Worm (Caenorhabditis elegans) whole organism, L4 larva: Measurements from ENCODE around the gene Y43F4A.1.
A peak's percentile ranks its signal among the peaks of the same experiment; 100 is the strongest.

Experiments used
- D1046.2 ChIP-seq: fragments of 200-800 bp; sonication (Bioruptor generic); IDR thresholded peaks from 2 replicates; pipeline ENCODE4 v1.3.6; 2022; ENCODE audit warnings: missing genetic modification characterization, missing compliant biosample characterization
- F26F4.8 ChIP-seq: fragments of 200-800 bp; sonication (Bioruptor generic); conservative IDR thresholded peaks from 2 replicates; pipeline ENCODE4 v1.3.6; 2022; ENCODE audit warnings: missing genetic modification characterization, missing compliant biosample characterization
- T26A8.4 ChIP-seq: fragments of 200-800 bp; sonication (Bioruptor generic); IDR thresholded peaks from 2 replicates; pipeline ENCODE4 v1.3.6; 2022; ENCODE audit warnings: missing genetic modification characterization, missing compliant biosample characterization
- Y5F2A.4 ChIP-seq: fragments of 200-800 bp; sonication (Bioruptor generic); optimal IDR thresholded peaks from 2 replicates; lab custom pipeline; 2018; ENCODE audit warnings: mild to moderate bottlenecking, missing genetic modification characterization, missing compliant biosample characterization
- ZK337.2 ChIP-seq: fragments of 200-800 bp; sonication (Bioruptor generic); IDR thresholded peaks from 2 replicates; pipeline ENCODE4 v1.3.6; 2022; ENCODE audit warnings: missing genetic modification reagents, missing genetic modification characterization, missing compliant biosample characterization
- arid-1 ChIP-seq: fragments of 200-800 bp; sonication (Bioruptor generic); conservative IDR thresholded peaks from 2 replicates; pipeline ENCODE4 v1.3.6; 2022; ENCODE audit warnings: missing genetic modification reagents, missing genetic modification characterization, missing compliant biosample characterization
- attf-4 ChIP-seq: sonication (generic microtip); optimal IDR thresholded peaks from 3 replicates; lab custom pipeline; 2017; ENCODE audit warnings: missing biosample characterization, missing genetic modification characterization
- ceh-20 ChIP-seq: fragments of 200-800 bp; sonication (Bioruptor generic); IDR thresholded peaks from 2 replicates; pipeline ENCODE4 v1.3.6; 2022; ENCODE audit warnings: missing genetic modification reagents, missing genetic modification characterization, missing compliant biosample characterization
- ceh-44 ChIP-seq: fragments of 200-800 bp; sonication (Bioruptor generic); IDR thresholded peaks from 2 replicates; pipeline ENCODE4 v1.3.6; 2022; ENCODE audit warnings: missing genetic modification reagents, missing genetic modification characterization, missing compliant biosample characterization
- ceh-62 ChIP-seq: sonication (generic microtip); optimal IDR thresholded peaks from 2 replicates; lab custom pipeline; 2017; ENCODE audit warnings: missing biosample characterization, missing genetic modification characterization
- ctbp-1 ChIP-seq: fragments of 200-800 bp; sonication (Bioruptor generic); IDR thresholded peaks from 2 replicates; pipeline ENCODE4 v1.3.6; 2022; ENCODE audit warnings: missing genetic modification reagents, missing genetic modification characterization, missing compliant biosample characterization
- dmd-8 ChIP-seq: fragments of 200-800 bp; sonication (Bioruptor generic); IDR thresholded peaks from 2 replicates; pipeline ENCODE4 v1.3.6; 2022; ENCODE audit warnings: missing genetic modification characterization, missing compliant biosample characterization
- dmd-9 ChIP-seq: fragments of 200-800 bp; sonication (Bioruptor generic); IDR thresholded peaks from 2 replicates; pipeline ENCODE4 v1.3.6; 2022; ENCODE audit warnings: missing genetic modification reagents, missing genetic modification characterization, missing compliant biosample characterization
- dpl-1 ChIP-seq: fragments of 150-350 bp; optimal IDR thresholded peaks from 2 replicates; lab custom pipeline; 2014; ENCODE audit warnings: missing biosample characterization, missing genetic modification reagents, missing genetic modification characterization
- dve-1 ChIP-seq: sonication (generic microtip); optimal IDR thresholded peaks from 2 replicates; lab custom pipeline; 2017; ENCODE audit warnings: antibody characterized with exemption, mild to moderate bottlenecking, missing genetic modification characterization, missing compliant biosample characterization; ENCODE audit not compliant: insufficient read depth
- egl-27 ChIP-seq: sonication (generic microtip); optimal IDR thresholded peaks from 3 replicates; lab custom pipeline; 2017; ENCODE audit warnings: missing biosample characterization, missing genetic modification reagents, missing genetic modification characterization
- egl-43 ChIP-seq: fragments of 200-800 bp; sonication (Bioruptor generic); IDR thresholded peaks from 2 replicates; pipeline ENCODE4 v1.3.6; 2022; ENCODE audit warnings: missing genetic modification reagents, missing genetic modification characterization, missing compliant biosample characterization
- gei-8 ChIP-seq: fragments of 200-800 bp; sonication (Bioruptor generic); optimal IDR thresholded peaks from 2 replicates; lab custom pipeline; 2018; ENCODE audit warnings: mild to moderate bottlenecking, missing genetic modification characterization, missing compliant biosample characterization
- hif-1 ChIP-seq, 2 experiments: sonication (generic microtip); optimal IDR thresholded peaks; 2 replicates each; lab custom pipeline; 2016 to 2017; ENCODE audit warnings: missing compliant biosample characterization in 2 of 2, missing genetic modification characterization in 2 of 2, missing genetic modification reagents in 2 of 2, missing genotype in 2 of 2, mild to moderate bottlenecking in 1 of 2
- hlh-11 ChIP-seq: fragments of 200-800 bp; sonication (Bioruptor generic); optimal IDR thresholded peaks from 2 replicates; lab custom pipeline; 2018; ENCODE audit warnings: mild to moderate bottlenecking, missing genetic modification characterization, missing compliant biosample characterization
- hlh-30 ChIP-seq: sonication (generic microtip); optimal IDR thresholded peaks from 2 replicates; lab custom pipeline; 2017; ENCODE audit warnings: antibody characterized with exemption, mild to moderate bottlenecking, missing genetic modification characterization, missing compliant biosample characterization; ENCODE audit not compliant: insufficient read depth
- hmg-1.1 ChIP-seq: fragments of 200-800 bp; sonication (Bioruptor generic); IDR thresholded peaks from 2 replicates; pipeline ENCODE4 v1.3.6; 2022; ENCODE audit warnings: missing genetic modification reagents, missing genetic modification characterization, missing compliant biosample characterization
- jun-1 ChIP-seq: fragments of 150-350 bp; optimal IDR thresholded peaks from 2 replicates; lab custom pipeline; 2014; ENCODE audit warnings: missing biosample characterization, missing genetic modification reagents, missing genetic modification characterization
- lim-7 ChIP-seq: fragments of 200-800 bp; sonication (Bioruptor generic); IDR thresholded peaks from 2 replicates; pipeline ENCODE4 v1.3.6; 2022; ENCODE audit warnings: missing genetic modification characterization, missing compliant biosample characterization
- lin-1 ChIP-seq: fragments of 200-800 bp; sonication (Bioruptor generic); IDR thresholded peaks from 2 replicates; pipeline ENCODE4 v1.3.6; 2022; ENCODE audit warnings: missing genetic modification reagents, missing genetic modification characterization, missing compliant biosample characterization
- lin-13 ChIP-seq: fragments of 150-350 bp; optimal IDR thresholded peaks from 2 replicates; lab custom pipeline; 2014; ENCODE audit warnings: missing biosample characterization, missing genetic modification reagents, missing genetic modification characterization
- lin-29 ChIP-seq: fragments of 200-800 bp; sonication (Bioruptor generic); IDR thresholded peaks from 2 replicates; pipeline ENCODE4 v1.3.6; 2022; ENCODE audit warnings: missing genetic modification reagents, missing genetic modification characterization, missing compliant biosample characterization
- lin-38 ChIP-seq: fragments of 200-800 bp; sonication (Bioruptor generic); IDR thresholded peaks from 2 replicates; pipeline ENCODE4 v1.3.6; 2022; ENCODE audit warnings: missing genetic modification reagents, missing genetic modification characterization, missing compliant biosample characterization
- lir-3 ChIP-seq: sonication (generic microtip); optimal IDR thresholded peaks from 2 replicates; lab custom pipeline; 2016; ENCODE audit warnings: mild to moderate bottlenecking, missing genetic modification characterization, missing compliant biosample characterization
- madf-9 ChIP-seq: fragments of 200-800 bp; sonication (Bioruptor generic); conservative IDR thresholded peaks from 2 replicates; pipeline ENCODE4 v1.3.6; 2022; ENCODE audit warnings: missing genetic modification reagents, missing genetic modification characterization, missing compliant biosample characterization
- mdl-1 ChIP-seq, 2 experiments: fragments of 150-350 bp in 1 of 2; sonication (generic microtip) in 1 of 2; optimal IDR thresholded peaks; 2 replicates each; lab custom pipeline; 2014 to 2017; ENCODE audit warnings: missing biosample characterization in 2 of 2, missing genetic modification characterization in 2 of 2
- mdt-29 ChIP-seq: fragments of 200-800 bp; sonication (Bioruptor generic); IDR thresholded peaks from 2 replicates; pipeline ENCODE4 v1.3.6; 2022; ENCODE audit warnings: missing genetic modification reagents, missing genetic modification characterization, missing compliant biosample characterization
- mxl-3 ChIP-seq: fragments of 200-800 bp; sonication (Bioruptor generic); optimal IDR thresholded peaks from 2 replicates; lab custom pipeline; 2018; ENCODE audit warnings: mild to moderate bottlenecking, missing genetic modification characterization, missing compliant biosample characterization
- nhr-10 ChIP-seq: fragments of 150-350 bp; optimal IDR thresholded peaks from 2 replicates; lab custom pipeline; 2014; ENCODE audit warnings: missing biosample characterization, missing genetic modification characterization
- nhr-42 ChIP-seq: fragments of 200-800 bp; sonication (Bioruptor generic); IDR thresholded peaks from 2 replicates; pipeline ENCODE4 v1.3.6; 2022; ENCODE audit warnings: missing genetic modification characterization, missing compliant biosample characterization
- nhr-6 ChIP-seq: fragments of 150-350 bp; optimal IDR thresholded peaks from 2 replicates; lab custom pipeline; 2014; ENCODE audit warnings: missing biosample characterization, missing genetic modification characterization
- nhr-76 ChIP-seq: fragments of 150-350 bp; optimal IDR thresholded peaks from 2 replicates; lab custom pipeline; 2014; ENCODE audit warnings: missing biosample characterization, missing genetic modification characterization
- nhr-77 ChIP-seq: fragments of 150-350 bp; optimal IDR thresholded peaks from 2 replicates; lab custom pipeline; 2014; ENCODE audit warnings: missing biosample characterization, missing genetic modification characterization
- pha-4 ChIP-seq, 2 experiments: fragments of 150-350 bp in 1 of 2; fragments of 200-800 bp in 1 of 2; sonication (Bioruptor generic) in 1 of 2; IDR thresholded peaks in 1 of 2; optimal IDR thresholded peaks in 1 of 2; 2 replicates each; pipeline versions ENCODE4 v1.3.6 to Lab custom; 2014 to 2022; ENCODE audit warnings: missing genetic modification characterization in 2 of 2, missing genetic modification reagents in 2 of 2, missing biosample characterization in 1 of 2, missing compliant biosample characterization in 1 of 2
- pqm-1 ChIP-seq: sonication (generic microtip); optimal IDR thresholded peaks from 2 replicates; lab custom pipeline; 2017; ENCODE audit warnings: missing biosample characterization, missing genetic modification characterization
- rbr-2 ChIP-seq: sonication (generic microtip); optimal IDR thresholded peaks from 2 replicates; lab custom pipeline; 2016; ENCODE audit warnings: missing genotype, missing genetic modification characterization, missing compliant biosample characterization
- saeg-2 ChIP-seq: fragments of 200-800 bp; sonication (Bioruptor generic); IDR thresholded peaks from 2 replicates; pipeline ENCODE4 v1.3.6; 2022; ENCODE audit warnings: missing genetic modification reagents, missing genetic modification characterization, missing compliant biosample characterization
- skn-1 ChIP-seq: fragments of 150-350 bp; optimal IDR thresholded peaks from 2 replicates; lab custom pipeline; 2014; ENCODE audit warnings: missing biosample characterization, missing genetic modification characterization
- spr-1 ChIP-seq: sonication (generic microtip); optimal IDR thresholded peaks from 2 replicates; lab custom pipeline; 2016; ENCODE audit warnings: mild to moderate bottlenecking, missing genetic modification characterization, missing compliant biosample characterization
- tra-1 ChIP-seq: fragments of 200-800 bp; sonication (Bioruptor generic); IDR thresholded peaks from 2 replicates; pipeline ENCODE4 v1.3.6; 2022; ENCODE audit warnings: missing genetic modification reagents, missing genetic modification characterization, missing compliant biosample characterization
- unc-62 ChIP-seq, 3 experiments: fragments of 150-350 bp in 1 of 3; sonication (generic microtip); optimal IDR thresholded peaks in 2 of 3; peaks in 1 of 3; 1 replicate in 1 of 3; 2 replicates in 2 of 3; lab custom pipeline; 2014 to 2017; ENCODE audit warnings: missing biosample characterization in 3 of 3, missing genetic modification characterization in 3 of 3, missing genetic modification reagents in 3 of 3, missing genotype in 1 of 3
- vab-7 ChIP-seq: fragments of 200-800 bp; sonication (Bioruptor generic); IDR thresholded peaks from 2 replicates; pipeline ENCODE4 v1.3.6; 2022; ENCODE audit warnings: missing genetic modification reagents, missing genetic modification characterization, missing compliant biosample characterization
- zag-1 ChIP-seq: fragments of 150-350 bp; optimal IDR thresholded peaks from 2 replicates; lab custom pipeline; 2014; ENCODE audit warnings: missing biosample characterization, missing genetic modification characterization
- zfp-2 ChIP-seq: sonication (generic microtip); optimal IDR thresholded peaks from 2 replicates; lab custom pipeline; 2016; ENCODE audit warnings: mild to moderate bottlenecking, missing genetic modification characterization, missing compliant biosample characterization
- zip-11 ChIP-seq: fragments of 200-800 bp; sonication (Bioruptor generic); IDR thresholded peaks from 2 replicates; pipeline ENCODE4 v1.3.6; 2022; ENCODE audit warnings: missing genetic modification characterization, missing compliant biosample characterization

Gene Y43F4A.1

ce11 chrIII:13224395-13224794 is 1.5 kb downstream of the Y43F4A.1 start (continued):
- TF ChIP-seq mxl-3 (GFP tag; lab: Kevin White, UChicago), result no peak
- peak; percentile 60 for TF ChIP-seq lin-38 (GFP tag; lab: Robert Waterston, UW)
- TF ChIP-seq F26F4.8 (GFP tag; lab: Robert Waterston, UW), result peak; percentile 61; the same call in 1 of the 2 replicates
- no peak for TF ChIP-seq mdl-1 (tag; optimal IDR thresholded peaks at IDR 0.05; lab: Kevin White, UChicago)
- peak; percentile 35; the same call in 1 of the 2 replicates for TF ChIP-seq lin-1
- no peak for TF ChIP-seq lir-3 (tag; lab: Kevin White, UChicago)
- TF ChIP-seq arid-1, result 0 out of 2 replicates have a peak, but pooled peaks have one; percentile 45
- no peak for TF ChIP-seq mdt-29
- TF ChIP-seq vab-7 (GFP tag; lab: Robert Waterston, UW), result 0 out of 2 replicates have a peak, but pooled peaks have one; percentile 1
- TF ChIP-seq zag-1, result no peak
- TF ChIP-seq ceh-44 (GFP tag; lab: Robert Waterston, UW), result no peak
- TF ChIP-seq nhr-77 (tag; lab: Kevin White, UChicago), result no peak
- TF ChIP-seq lin-13 (GFP tag; lab: Kevin White, UChicago), result no peak
- peak; percentile 62 for TF ChIP-seq hmg-1.1 (GFP tag; lab: Robert Waterston, UW)
- TF ChIP-seq hlh-11 (tag; lab: Kevin White, UChicago), result no peak
- TF ChIP-seq dpl-1 (GFP tag; lab: Kevin White, UChicago), result no peak
- no peak for TF ChIP-seq lim-7
- no peak for TF ChIP-seq ceh-62
- no peak for TF ChIP-seq nhr-10 (tag; lab: Kevin White, UChicago)
- no peak for TF ChIP-seq nhr-6 (tag; lab: Kevin White, UChicago)
- no peak for TF ChIP-seq skn-1 (tag; lab: Kevin White, UChicago)
- TF ChIP-seq dve-1 (tag; lab: Kevin White, UChicago), result peak; percentile 29
- TF ChIP-seq gei-8 (GFP tag; lab: Kevin White, UChicago), result no peak
- no peak for TF ChIP-seq Y5F2A.4 (GFP tag; lab: Kevin White, UChicago)
- TF ChIP-seq pqm-1 (tag; lab: Kevin White, UChicago), result no peak
- TF ChIP-seq attf-4 (tag; lab: Kevin White, UChicago), result no peak
- no peak for TF ChIP-seq madf-9
- no peak for TF ChIP-seq rbr-2 (tag; lab: Kevin White, UChicago)
- peak; percentile 73 for TF ChIP-seq hlh-30
- TF ChIP-seq zip-11 (GFP tag; lab: Robert Waterston, UW), result no peak
- TF ChIP-seq D1046.2 (GFP tag; lab: Robert Waterston, UW), result peak; percentile 36; the same call in 1 of the 2 replicates
- peak; percentile 70; the same call in 1 of the 2 replicates for TF ChIP-seq dmd-8 (GFP tag; lab: Robert Waterston, UW)
- TF ChIP-seq ctbp-1 (GFP tag; lab: Robert Waterston, UW), result 0 out of 2 replicates have a peak, but pooled peaks have one; percentile 49
- TF ChIP-seq ceh-20 (GFP tag; lab: Robert Waterston, UW), result no peak
- TF ChIP-seq T26A8.4 (GFP tag; lab: Robert Waterston, UW), result no peak

ce11 chrIII:13225019-13225418 is 2.1 kb downstream of the Y43F4A.1 start:
- no peak for TF ChIP-seq egl-27 (tag; lab: Kevin White, UChicago)
- TF ChIP-seq saeg-2 (GFP tag; lab: Robert Waterston, UW), result no peak
- TF ChIP-seq jun-1 (tag; lab: Kevin White, UChicago), result no peak
- peak in 1 of 2 experiments; percentile 57 for TF ChIP-seq unc-62 (GFP tag; optimal IDR thresholded peaks at IDR 0.05 in 1 of 2; lab: Kevin White, UChicago)
- no peak for TF ChIP-seq unc-62 (tag; optimal IDR thresholded peaks at IDR 0.05; lab: Kevin White, UChicago)
- peak; percentile 64; the same call in 1 of the 2 replicates for TF ChIP-seq D1046.2 (GFP tag; lab: Robert Waterston, UW)
- TF ChIP-seq nhr-42 (GFP tag; lab: Robert Waterston, UW), result 0 out of 2 replicates have a peak, but pooled peaks have one; percentile 34
- peak; percentile 43; the same call in 1 of the 2 replicates for TF ChIP-seq tra-1 (GFP tag; lab: Robert Waterston, UW)
- TF ChIP-seq zfp-2 (tag; lab: Kevin White, UChicago), result no peak
- no peak for TF ChIP-seq nhr-76 (tag; lab: Kevin White, UChicago)
- no peak for TF ChIP-seq spr-1
- TF ChIP-seq pha-4 (GFP tag; IDR thresholded peaks at IDR 0.05; lab: Robert Waterston, UW), result no peak
- TF ChIP-seq pha-4 (tag; optimal IDR thresholded peaks at IDR 0.05; lab: Kevin White, UChicago), result no peak
- TF ChIP-seq hif-1 (tag; optimal IDR thresholded peaks at IDR 0.05; lab: Kevin White, UChicago), result no peak
- no peak for TF ChIP-seq egl-43
- TF ChIP-seq dmd-9 (GFP tag; lab: Robert Waterston, UW), result 0 out of 2 replicates have a peak, but pooled peaks have one; percentile 46
- no peak for TF ChIP-seq dpl-1 (GFP tag; lab: Kevin White, UChicago)
- TF ChIP-seq mdt-29, result no peak
- no peak for TF ChIP-seq ZK337.2 (GFP tag; lab: Robert Waterston, UW)
- no peak for TF ChIP-seq lin-29
